Worm (Caenorhabditis elegans) whole organism, L1 larva: Measurements from ENCODE around the gene C44H9.6.

Source experiments
- C16A3.4 ChIP-seq: fragments of 150-350 bp; optimal IDR thresholded peaks from 2 replicates; lab custom pipeline; 2014; ENCODE audit warnings: missing biosample characterization, missing genetic modification characterization
- F16B12.6 ChIP-seq: fragments of 150-350 bp; optimal IDR thresholded peaks from 2 replicates; lab custom pipeline; 2014; ENCODE audit warnings: missing biosample characterization, missing genetic modification characterization
- Y116A8C.19 ChIP-seq: sonication (generic microtip); optimal IDR thresholded peaks from 2 replicates; lab custom pipeline; 2016; ENCODE audit warnings: missing compliant biosample characterization, missing genetic modification characterization, borderline replicate concordance
- alr-1 ChIP-seq: fragments of 200-800 bp; sonication (Bioruptor generic); optimal IDR thresholded peaks from 2 replicates; lab custom pipeline; 2018; ENCODE audit warnings: borderline replicate concordance, mild to moderate bottlenecking, missing genetic modification characterization, missing compliant biosample characterization
- ceh-63 ChIP-seq: fragments of 200-800 bp; sonication (Bioruptor generic); optimal IDR thresholded peaks from 2 replicates; lab custom pipeline; 2018; ENCODE audit warnings: mild to moderate bottlenecking, missing genetic modification characterization, missing compliant biosample characterization
- ceh-82 ChIP-seq, 3 experiments: fragments of 150-350 bp in 1 of 3; sonication (generic microtip) in 2 of 3; optimal IDR thresholded peaks; 2 replicates each; lab custom pipeline; 2014 to 2017; ENCODE audit warnings: missing biosample characterization in 3 of 3, missing genetic modification characterization in 3 of 3
- dpl-1 ChIP-seq, 3 experiments: fragments of 150-350 bp in 2 of 3; sonication (generic microtip) in 1 of 3; optimal IDR thresholded peaks; 2 replicates each; lab custom pipeline; 2014 to 2017; ENCODE audit warnings: missing biosample characterization in 3 of 3, missing genetic modification characterization in 3 of 3, missing genetic modification reagents in 3 of 3
- dsc-1 ChIP-seq: sonication (generic microtip); optimal IDR thresholded peaks from 2 replicates; lab custom pipeline; 2016; ENCODE audit warnings: mild to moderate bottlenecking, missing genetic modification characterization, missing compliant biosample characterization
- efl-1 ChIP-seq, 4 experiments: fragments of 150-350 bp; optimal IDR thresholded peaks in 3 of 4; peaks in 1 of 4; 1 replicate in 1 of 4; 2 replicates in 3 of 4; lab custom pipeline; 2014; ENCODE audit warnings: missing biosample characterization in 2 of 4, missing genetic modification characterization in 2 of 4, missing genetic modification reagents in 2 of 4
- efl-3 ChIP-seq: fragments of 200-800 bp; sonication (Bioruptor generic); optimal IDR thresholded peaks from 2 replicates; lab custom pipeline; 2018; ENCODE audit warnings: mild to moderate bottlenecking, missing genetic modification characterization, missing compliant biosample characterization
- egl-13 ChIP-seq: sonication (generic microtip); optimal IDR thresholded peaks from 2 replicates; lab custom pipeline; 2016; ENCODE audit warnings: missing genotype, missing genetic modification reagents, missing genetic modification characterization, missing compliant biosample characterization
- elt-2 ChIP-seq: sonication (generic microtip); optimal IDR thresholded peaks from 2 replicates; lab custom pipeline; 2016; ENCODE audit warnings: missing genetic modification characterization, mild to moderate bottlenecking, inconsistent platforms, missing compliant biosample characterization, missing genetic modification reagents
- ets-5 ChIP-seq: fragments of 200-800 bp; sonication (Bioruptor generic); IDR thresholded peaks from 2 replicates; pipeline ENCODE4 v1.3.6; 2022; ENCODE audit warnings: missing genetic modification characterization, missing compliant biosample characterization
- fkh-10 ChIP-seq: sonication (generic microtip); optimal IDR thresholded peaks from 2 replicates; lab custom pipeline; 2017; ENCODE audit warnings: missing biosample characterization, missing genetic modification reagents, missing genetic modification characterization
- fkh-8 ChIP-seq: sonication (generic microtip); optimal IDR thresholded peaks from 2 replicates; lab custom pipeline; 2016; ENCODE audit warnings: mild to moderate bottlenecking, missing genetic modification characterization, missing compliant biosample characterization
- fos-1 ChIP-seq: fragments of 150-350 bp; optimal IDR thresholded peaks from 2 replicates; lab custom pipeline; 2014; ENCODE audit warnings: missing biosample characterization, missing genetic modification characterization
- hlh-17 ChIP-seq: fragments of 200-800 bp; sonication (Bioruptor generic); optimal IDR thresholded peaks from 2 replicates; lab custom pipeline; 2018; ENCODE audit warnings: missing genetic modification characterization, mild to moderate bottlenecking, missing compliant biosample characterization, moderate library complexity, borderline replicate concordance
- irx-1 ChIP-seq: sonication (generic microtip); optimal IDR thresholded peaks from 2 replicates; lab custom pipeline; 2016; ENCODE audit warnings: missing genetic modification characterization, missing compliant biosample characterization
- lin-35 ChIP-seq, 2 experiments: fragments of 150-350 bp; optimal IDR thresholded peaks; 2 replicates each; lab custom pipeline; 2014; ENCODE audit warnings: missing biosample characterization in 2 of 2, missing genetic modification characterization in 2 of 2, missing genetic modification reagents in 2 of 2
- lin-39 ChIP-seq: fragments of 150-350 bp; optimal IDR thresholded peaks from 2 replicates; lab custom pipeline; 2014; ENCODE audit warnings: missing biosample characterization, missing genetic modification reagents, missing genetic modification characterization
- lsy-2 ChIP-seq, 2 experiments: fragments of 150-350 bp; optimal IDR thresholded peaks; 2 replicates each; lab custom pipeline; 2014; ENCODE audit warnings: missing biosample characterization in 2 of 2, missing genetic modification characterization in 2 of 2
- mab-9 ChIP-seq: fragments of 200-800 bp; sonication (Bioruptor generic); IDR thresholded peaks from 2 replicates; pipeline ENCODE4 v1.3.6; 2022; ENCODE audit warnings: missing genetic modification reagents, missing genetic modification characterization, missing compliant biosample characterization
- mef-2 ChIP-seq: fragments of 150-350 bp; optimal IDR thresholded peaks from 2 replicates; lab custom pipeline; 2014; ENCODE audit warnings: missing biosample characterization, missing genetic modification characterization
- nhr-11 ChIP-seq: fragments of 150-350 bp; optimal IDR thresholded peaks from 2 replicates; lab custom pipeline; 2014; ENCODE audit warnings: missing biosample characterization, missing genetic modification characterization
- nhr-19 ChIP-seq: fragments of 200-800 bp; sonication (Bioruptor generic); conservative IDR thresholded peaks from 2 replicates; pipeline ENCODE4 v1.3.6; 2022; ENCODE audit warnings: missing genetic modification characterization, missing compliant biosample characterization
- nhr-20 ChIP-seq: sonication (generic microtip); optimal IDR thresholded peaks from 2 replicates; lab custom pipeline; 2016; ENCODE audit warnings: mild to moderate bottlenecking, missing genetic modification characterization, missing compliant biosample characterization
- nhr-237 ChIP-seq: fragments of 150-350 bp; optimal IDR thresholded peaks from 2 replicates; lab custom pipeline; 2014; ENCODE audit warnings: missing biosample characterization, missing genetic modification characterization
- nhr-47 ChIP-seq: sonication (generic microtip); optimal IDR thresholded peaks from 2 replicates; lab custom pipeline; 2016; ENCODE audit warnings: mild to moderate bottlenecking, missing genetic modification characterization, moderate library complexity, missing compliant biosample characterization
- nhr-71 ChIP-seq: sonication (generic microtip); optimal IDR thresholded peaks from 2 replicates; lab custom pipeline; 2016; ENCODE audit warnings: mild to moderate bottlenecking, missing genetic modification characterization, moderate library complexity, missing compliant biosample characterization
- nhr-85 ChIP-seq: sonication (generic microtip); peaks from one replicate; lab custom pipeline; 2016; ENCODE audit warnings: missing genetic modification characterization, inconsistent platforms, missing compliant biosample characterization
- pax-3 ChIP-seq: fragments of 200-800 bp; sonication (Bioruptor generic); optimal IDR thresholded peaks from 2 replicates; lab custom pipeline; 2018; ENCODE audit warnings: mild to moderate bottlenecking, missing genetic modification characterization, moderate library complexity, missing compliant biosample characterization
- snpc-4 ChIP-seq: fragments of 150-350 bp; optimal IDR thresholded peaks from 2 replicates; lab custom pipeline; 2014; ENCODE audit warnings: missing biosample characterization, missing genetic modification characterization
- sox-4 ChIP-seq: sonication (generic microtip); optimal IDR thresholded peaks from 2 replicates; lab custom pipeline; 2016; ENCODE audit warnings: missing genetic modification characterization, missing compliant biosample characterization
- tlp-1 ChIP-seq: fragments of 150-350 bp; optimal IDR thresholded peaks from 2 replicates; lab custom pipeline; 2014; ENCODE audit warnings: missing biosample characterization, missing genetic modification characterization
- unc-30 ChIP-seq: sonication (generic microtip); optimal IDR thresholded peaks from 2 replicates; lab custom pipeline; 2017; ENCODE audit warnings: missing biosample characterization, missing genetic modification characterization
- unc-98 ChIP-seq: fragments of 200-800 bp; sonication (Bioruptor generic); IDR thresholded peaks from 2 replicates; pipeline ENCODE4 v1.3.6; 2022; ENCODE audit warnings: missing genetic modification characterization, missing compliant biosample characterization
- vab-15 ChIP-seq: sonication (generic microtip); optimal IDR thresholded peaks from 2 replicates; lab custom pipeline; 2017; ENCODE audit warnings: missing genotype, mild to moderate bottlenecking, missing genetic modification characterization, missing compliant biosample characterization
- xbp-1 ChIP-seq: sonication (generic microtip); optimal IDR thresholded peaks from 2 replicates; lab custom pipeline; 2016; ENCODE audit warnings: missing genetic modification characterization, missing compliant biosample characterization
- zip-4 ChIP-seq: fragments of 200-800 bp; sonication (Bioruptor generic); optimal IDR thresholded peaks from 2 replicates; lab custom pipeline; 2018; ENCODE audit warnings: mild to moderate bottlenecking, missing genetic modification characterization, moderate library complexity, missing compliant biosample characterization
- ztf-11 ChIP-seq, 2 experiments: sonication (generic microtip); optimal IDR thresholded peaks; 2 replicates each; lab custom pipeline; 2016 to 2017; ENCODE audit warnings: missing genetic modification characterization in 2 of 2, missing biosample characterization in 1 of 2, missing compliant biosample characterization in 1 of 2

Gene C44H9.6

ce11 chrV:12835388-12835787 lies 9.8 kb downstream of the C44H9.6 start, which contains the start of gene C44H9.4:
TSS of gene C44H9.4 (plus strand) at chrV:12835688.
- no peak for TF ChIP-seq nhr-237 (tag; lab: Kevin White, UChicago)
- TF ChIP-seq, all 84 proteins: peak for 0

ce11 chrV:12827219-12827618 lies 17.9 kb downstream of the C44H9.6 start, which contains the start of gene ugt-15:
TSS of gene ugt-15 (plus strand) at chrV:12827519.
- no peak for TF ChIP-seq efl-3
- no peak for TF ChIP-seq mef-2 (tag; lab: Kevin White, UChicago)
- no peak for TF ChIP-seq mab-9
- no peak for TF ChIP-seq alr-1 (tag; lab: Kevin White, UChicago)
- TF ChIP-seq vab-15 (tag; lab: Kevin White, UChicago), result no peak
- TF ChIP-seq Y116A8C.19 (tag; lab: Kevin White, UChicago), result no peak
- no peak for TF ChIP-seq nhr-19 (GFP tag; lab: Robert Waterston, UW)
- no peak for TF ChIP-seq lin-35 (GFP tag; optimal IDR thresholded peaks at IDR 0.05; lab: Kevin White, UChicago)
- TF ChIP-seq fos-1, result no peak
- no peak for TF ChIP-seq nhr-11 (tag; lab: Kevin White, UChicago)
- TF ChIP-seq sox-4 (tag; lab: Kevin White, UChicago), result no peak
- TF ChIP-seq F16B12.6 (tag; lab: Kevin White, UChicago), result no peak
- TF ChIP-seq pax-3, result no peak
- TF ChIP-seq C16A3.4 (tag; lab: Kevin White, UChicago), result no peak

ce11 chrV:12824777-12825176 lies 20.4 kb downstream of the C44H9.6 start, which contains the start of gene ugt-16:
TSS of gene ugt-16 (plus strand) at chrV:12825024.
- peak; percentile 50 for TF ChIP-seq nhr-20 (tag; lab: Kevin White, UChicago)
- no peak for TF ChIP-seq snpc-4 (tag; lab: Kevin White, UChicago)
- TF ChIP-seq vab-15 (tag; lab: Kevin White, UChicago), result no peak
- TF ChIP-seq unc-30 (tag; lab: Kevin White, UChicago), result no peak
- peak; percentile 78 for TF ChIP-seq elt-2

- no peak for TF ChIP-seq hlh-17 (GFP tag; lab: Kevin White, UChicago)
- TF ChIP-seq nhr-20 (tag; lab: Kevin White, UChicago), result peak; percentile 44
- TF ChIP-seq unc-98 (GFP tag; lab: Robert Waterston, UW), result no peak
- peak; percentile 64 for TF ChIP-seq elt-2
- no peak for TF ChIP-seq tlp-1 (tag; lab: Kevin White, UChicago)
These were observed 23.1 kb downstream of the C44H9.6 start for ce11 chrV:12822065-12822464.

ce11 chrV:12819792-12820453 lies 25.2 kb downstream of the C44H9.6 start, which contains the start of the genes ZC443.4 and ugt-18:
TSS of gene ZC443.4 (minus strand) at chrV:12819886.
TSS of gene ugt-18 (plus strand) at chrV:12820260.
- TF ChIP-seq elt-2 (peak; percentile 19), nhr-85 (tag; lab: Kevin White, UChicago) (no peak), fkh-10 (GFP tag; lab: Kevin White, UChicago) (no peak), zip-4 (no peak), ztf-11 (tag; optimal IDR thresholded peaks at IDR 0.05; lab: Kevin White, UChicago) (no peak)

- no peak for TF ChIP-seq ceh-63 (GFP tag; lab: Kevin White, UChicago)
- TF ChIP-seq ztf-11 (tag; optimal IDR thresholded peaks at IDR 0.05; lab: Kevin White, UChicago), result no peak
- peak; percentile 42 for TF ChIP-seq fkh-10 (GFP tag; lab: Kevin White, UChicago)
- TF ChIP-seq egl-13 (tag; lab: Kevin White, UChicago), result peak; percentile 5
- peak; percentile 51 for TF ChIP-seq nhr-47 (tag; lab: Kevin White, UChicago)
- peak in 1 of 3 experiments; percentile 17 for TF ChIP-seq dpl-1 (GFP tag; optimal IDR thresholded peaks at IDR 0.05; lab: Kevin White, UChicago)
- peak; percentile 56 for TF ChIP-seq nhr-71
- peak; percentile 25 for TF ChIP-seq snpc-4 (tag; lab: Kevin White, UChicago)
- no peak for TF ChIP-seq lin-35 (GFP tag; optimal IDR thresholded peaks at IDR 0.05; lab: Kevin White, UChicago)
- peak; percentile 20 for TF ChIP-seq nhr-20 (tag; lab: Kevin White, UChicago)
- TF ChIP-seq ets-5 (GFP tag; lab: Robert Waterston, UW), result no peak
- TF ChIP-seq lsy-2 (tag; optimal IDR thresholded peaks at IDR 0.05; lab: Kevin White, UChicago), result peak in 1 of 2 experiments; percentile 36
- peak; percentile 21 for TF ChIP-seq xbp-1
- TF ChIP-seq dsc-1 (tag; lab: Kevin White, UChicago), result peak; percentile 8
- peak; percentile 78 for TF ChIP-seq pax-3
- TF ChIP-seq irx-1, result no peak
- TF ChIP-seq fkh-8 (tag; lab: Kevin White, UChicago), result peak; percentile 88
- TF ChIP-seq ceh-82 (tag; optimal IDR thresholded peaks at IDR 0.05; lab: Kevin White, UChicago), result peak in 1 of 3 experiments; percentile 52
- no peak for TF ChIP-seq efl-1 (optimal IDR thresholded peaks at IDR 0.05; lab: Kevin White, UChicago)
- peak in 1 of 2 experiments; percentile 64 for TF ChIP-seq efl-1 (GFP tag; optimal IDR thresholded peaks at IDR 0.05 in 1 of 2; lab: Kevin White, UChicago)
- no peak for TF ChIP-seq lin-39 (tag; lab: Kevin White, UChicago)
These were observed 26.0 kb downstream of the C44H9.6 start for ce11 chrV:12819155-12819554.
